Fruit fly (Drosophila melanogaster) whole organism, embryonic: Measurements from ENCODE around the gene FRG1.

ENCODE experiments used
- ATbp ChIP-seq: fragments of 200-800 bp; sonication (Bioruptor generic); optimal IDR thresholded peaks from 2 replicates; lab custom pipeline; 2017; ENCODE audit warnings: missing biosample characterization, mild to moderate bottlenecking, missing genetic modification characterization, missing genetic modification reagents
- Abd-B ChIP-seq: fragments of 200-800 bp; sonication (Bioruptor generic); optimal IDR thresholded peaks from 2 replicates; lab custom pipeline; 2018; ENCODE audit warnings: missing biosample characterization, mild to moderate bottlenecking, missing genetic modification characterization, moderate library complexity
- Aef1 ChIP-seq: fragments of 200-800 bp; sonication (Bioruptor generic); IDR thresholded peaks from 3 replicates; pipeline ENCODE4 v1.3.6; 2022; ENCODE audit warnings: missing biosample characterization, missing genetic modification characterization
- Atf6 ChIP-seq: fragments of 200-800 bp; sonication (Bioruptor generic); IDR thresholded peaks from 2 replicates; pipeline ENCODE4 v1.3.6; 2022; ENCODE audit warnings: missing biosample characterization, missing genetic modification characterization
- CG12104 ChIP-seq: fragments of 200-800 bp; sonication (Bioruptor generic); optimal IDR thresholded peaks from 3 replicates; lab custom pipeline; 2016; ENCODE audit warnings: missing biosample characterization, missing genetic modification characterization
- CG12299 ChIP-seq: fragments of 200-800 bp; sonication (Bioruptor generic); optimal IDR thresholded peaks from 2 replicates; lab custom pipeline; 2018; ENCODE audit warnings: missing biosample characterization, mild to moderate bottlenecking, missing genetic modification characterization
- CG13287 ChIP-seq: fragments of 200-800 bp; sonication (Bioruptor generic); IDR thresholded peaks from 2 replicates; pipeline ENCODE4 v1.3.6; 2022; ENCODE audit warnings: missing biosample characterization, missing genetic modification characterization; ENCODE audit not compliant: partially characterized antibody
- CG13775 ChIP-seq: fragments of 200-800 bp; sonication (Bioruptor generic); optimal IDR thresholded peaks from 3 replicates; lab custom pipeline; 2017; ENCODE audit warnings: missing biosample characterization, mild to moderate bottlenecking, missing genetic modification characterization
- CG15011 ChIP-seq: fragments of 200-800 bp; sonication (Bioruptor generic); optimal IDR thresholded peaks from 3 replicates; lab custom pipeline; 2018; ENCODE audit warnings: missing biosample characterization, mild to moderate bottlenecking, missing genetic modification characterization
- CG1602 ChIP-seq: fragments of 200-800 bp; sonication (Bioruptor generic); optimal IDR thresholded peaks from 3 replicates; lab custom pipeline; 2016; ENCODE audit warnings: missing biosample characterization, missing genetic modification characterization
- CG2129 ChIP-seq: fragments of 200-800 bp; sonication (Bioruptor generic); IDR thresholded peaks from 2 replicates; pipeline ENCODE4 v1.3.6; 2022; ENCODE audit warnings: missing biosample characterization, missing genetic modification characterization; ENCODE audit not compliant: partially characterized antibody
- CG32532 ChIP-seq: fragments of 200-800 bp; sonication (Bioruptor generic); IDR thresholded peaks from 2 replicates; pipeline ENCODE4 v1.3.6; 2022; ENCODE audit warnings: missing biosample characterization, missing genetic modification characterization
- CG3281 ChIP-seq: fragments of 200-800 bp; sonication (Bioruptor generic); optimal IDR thresholded peaks from 3 replicates; lab custom pipeline; 2017; ENCODE audit warnings: missing biosample characterization, mild to moderate bottlenecking, missing genetic modification characterization
- CG33557 ChIP-seq: fragments of 200-800 bp; sonication (Bioruptor generic); optimal IDR thresholded peaks from 2 replicates; lab custom pipeline; 2019; ENCODE audit warnings: missing biosample characterization, mild to moderate bottlenecking, missing genetic modification characterization, moderate library complexity
- CG34422 ChIP-seq: fragments of 200-800 bp; sonication (Bioruptor generic); IDR thresholded peaks from 3 replicates; pipeline ENCODE4 v1.3.6; 2022; ENCODE audit warnings: missing biosample characterization, missing genetic modification characterization
- CG4707 ChIP-seq: fragments of 200-800 bp; sonication (Bioruptor generic); optimal IDR thresholded peaks from 2 replicates; lab custom pipeline; 2018; ENCODE audit warnings: missing biosample characterization, mild to moderate bottlenecking, missing genetic modification characterization, moderate library complexity
- CG5180 ChIP-seq: fragments of 200-800 bp; sonication (Bioruptor generic); optimal IDR thresholded peaks from 3 replicates; lab custom pipeline; 2017; ENCODE audit warnings: missing biosample characterization, missing genetic modification characterization, mild to moderate bottlenecking, moderate library complexity, missing genetic modification reagents
- CG6791 ChIP-seq: fragments of 200-800 bp; sonication (Bioruptor generic); IDR thresholded peaks from 3 replicates; pipeline ENCODE4 v1.3.6; 2022; ENCODE audit warnings: missing biosample characterization, missing genetic modification characterization; ENCODE audit not compliant: partially characterized antibody
- CG7357 ChIP-seq: fragments of 200-800 bp; sonication (Bioruptor generic); IDR thresholded peaks from 3 replicates; pipeline ENCODE4 v1.3.6; 2022; ENCODE audit warnings: missing biosample characterization, missing genetic modification characterization
- CG7786 ChIP-seq: fragments of 200-800 bp; sonication (Bioruptor generic); optimal IDR thresholded peaks from 2 replicates; lab custom pipeline; 2016; ENCODE audit warnings: missing biosample characterization, missing genetic modification characterization
- CG9817 ChIP-seq: fragments of 200-800 bp; sonication (Bioruptor generic); optimal IDR thresholded peaks from 2 replicates; lab custom pipeline; 2018; ENCODE audit warnings: missing biosample characterization, mild to moderate bottlenecking, missing genetic modification characterization, moderate library complexity
- CHES-1-like ChIP-seq: fragments of 200-800 bp; sonication (Bioruptor generic); optimal IDR thresholded peaks from 2 replicates; lab custom pipeline; 2016; ENCODE audit warnings: missing biosample characterization, missing genetic modification characterization
- Chrac-16 ChIP-seq: fragments of 200-800 bp; sonication (Bioruptor generic); optimal IDR thresholded peaks from 3 replicates; lab custom pipeline; 2016; ENCODE audit warnings: missing biosample characterization, missing genetic modification characterization
- D19A ChIP-seq: fragments of 200-800 bp; optimal IDR thresholded peaks from 3 replicates; lab custom pipeline; 2019; ENCODE audit warnings: missing biosample characterization, mild to moderate bottlenecking, missing genetic modification characterization, moderate library complexity
- Drgx ChIP-seq: fragments of 200-800 bp; sonication (Bioruptor generic); IDR thresholded peaks from 2 replicates; pipeline ENCODE4 v1.3.6; 2022; ENCODE audit warnings: missing biosample characterization, missing genetic modification characterization
- Fer1 ChIP-seq: fragments of 200-800 bp; sonication (Bioruptor generic); optimal IDR thresholded peaks from 2 replicates; lab custom pipeline; 2017; ENCODE audit warnings: missing biosample characterization, mild to moderate bottlenecking, missing genetic modification characterization
- Hand ChIP-seq: fragments of 200-800 bp; sonication (Bioruptor generic); optimal IDR thresholded peaks from 2 replicates; lab custom pipeline; 2017; ENCODE audit warnings: mild to moderate bottlenecking, missing biosample characterization, missing genetic modification reagents, missing genetic modification characterization
- Hey ChIP-seq: fragments of 200-800 bp; sonication (Bioruptor generic); optimal IDR thresholded peaks from 3 replicates; lab custom pipeline; 2018; ENCODE audit warnings: missing biosample characterization, mild to moderate bottlenecking, missing genetic modification characterization
- Lpt ChIP-seq: fragments of >200 bp; optimal IDR thresholded peaks from 2 replicates; lab custom pipeline; 2018; ENCODE audit warnings: missing biosample characterization, missing genetic modification characterization
- NC2β ChIP-seq: fragments of 200-800 bp; sonication (Bioruptor generic); optimal IDR thresholded peaks from 2 replicates; lab custom pipeline; 2016; ENCODE audit warnings: missing biosample characterization, missing genetic modification characterization
- Optix ChIP-seq: fragments of 200-800 bp; sonication (Bioruptor generic); IDR thresholded peaks from 3 replicates; pipeline ENCODE4 v1.3.6; 2022; ENCODE audit warnings: missing biosample characterization, missing genetic modification characterization
- Sox100B ChIP-seq: fragments of 200-800 bp; sonication (Bioruptor generic); optimal IDR thresholded peaks from 3 replicates; lab custom pipeline; 2018; ENCODE audit warnings: missing biosample characterization, mild to moderate bottlenecking, missing genetic modification characterization
- TFAM ChIP-seq: fragments of 200-800 bp; sonication (Bioruptor generic); optimal IDR thresholded peaks from 2 replicates; lab custom pipeline; 2017; ENCODE audit warnings: missing biosample characterization, missing genetic modification characterization, inconsistent platforms
- Trl ChIP-seq, 3 experiments: fragments of >200 bp in 2 of 3; fragments of 200-800 bp in 1 of 3; sonication (Bioruptor generic) in 1 of 3; optimal IDR thresholded peaks; 2 replicates in 1 of 3; 3 replicates in 2 of 3; lab custom pipeline; 2016 to 2017; ENCODE audit warnings: missing biosample characterization in 1 of 3, missing genetic modification characterization in 1 of 3
- cas ChIP-seq: fragments of 200-800 bp; sonication (Bioruptor generic); IDR thresholded peaks from 2 replicates; pipeline ENCODE4 v1.3.6; 2022; ENCODE audit warnings: missing biosample characterization, missing genetic modification characterization
- crp ChIP-seq, 2 experiments: fragments of 200-800 bp; sonication (Bioruptor generic); optimal IDR thresholded peaks; 2 replicates in 1 of 2; 3 replicates in 1 of 2; lab custom pipeline; 2017; ENCODE audit warnings: missing biosample characterization in 2 of 2, missing genetic modification characterization in 2 of 2, mild to moderate bottlenecking in 1 of 2, moderate library complexity in 1 of 2
- dati ChIP-seq: fragments of 200-800 bp; sonication (Bioruptor generic); IDR thresholded peaks from 2 replicates; pipeline ENCODE4 v1.3.6; 2022; ENCODE audit warnings: missing biosample characterization, missing genetic modification characterization
- dysf ChIP-seq: fragments of 200-800 bp; sonication (Bioruptor generic); IDR thresholded peaks from 3 replicates; pipeline ENCODE4 v1.3.6; 2022; ENCODE audit warnings: missing biosample characterization, missing genetic modification characterization
- exex ChIP-seq: fragments of 200-800 bp; sonication (Bioruptor generic); optimal IDR thresholded peaks from 4 replicates; lab custom pipeline; 2018; ENCODE audit warnings: missing biosample characterization, mild to moderate bottlenecking, missing genetic modification characterization, moderate library complexity
- gcm ChIP-seq: fragments of 200-800 bp; sonication (Bioruptor generic); optimal IDR thresholded peaks from 2 replicates; lab custom pipeline; 2019; ENCODE audit warnings: missing biosample characterization, mild to moderate bottlenecking, missing genetic modification characterization, moderate library complexity
- gfzf ChIP-seq: fragments of 200-800 bp; sonication (Bioruptor generic); optimal IDR thresholded peaks from 2 replicates; lab custom pipeline; 2016; ENCODE audit warnings: missing biosample characterization, mild to moderate bottlenecking, missing genetic modification characterization, moderate library complexity
- hth ChIP-seq: fragments of >200 bp; optimal IDR thresholded peaks from 2 replicates; lab custom pipeline; 2017; ENCODE audit warnings: inconsistent platforms
- kay ChIP-seq: fragments of 200-800 bp; sonication (Bioruptor generic); optimal IDR thresholded peaks from 2 replicates; lab custom pipeline; 2016; ENCODE audit warnings: missing biosample characterization, missing genetic modification characterization
- pan ChIP-seq, 4 experiments: fragments of >200 bp in 3 of 4; fragments of 200-800 bp in 1 of 4; sonication (Bioruptor generic) in 1 of 4; optimal IDR thresholded peaks in 3 of 4; IDR thresholded peaks in 1 of 4; 2 replicates each; pipeline versions ENCODE4 v1.3.6 to Lab custom; 2017 to 2022; ENCODE audit warnings: missing biosample characterization in 2 of 4, missing genetic modification characterization in 2 of 4, mixed read lengths in 1 of 4
- pho ChIP-seq: fragments of 200-800 bp; sonication (Bioruptor generic); optimal IDR thresholded peaks from 2 replicates; lab custom pipeline; 2016; ENCODE audit warnings: missing biosample characterization, missing genetic modification characterization
- ranshi ChIP-seq: fragments of 200-800 bp; sonication (Bioruptor generic); IDR thresholded peaks from 2 replicates; pipeline ENCODE4 v1.3.6; 2022; ENCODE audit warnings: missing biosample characterization, missing genetic modification characterization
- ro ChIP-seq: fragments of 200-800 bp; sonication (Bioruptor generic); IDR thresholded peaks from 2 replicates; pipeline ENCODE4 v1.3.6; 2022; ENCODE audit warnings: missing biosample characterization, missing genetic modification characterization
- seq ChIP-seq: fragments of 200-800 bp; sonication (Bioruptor generic); IDR thresholded peaks from 2 replicates; pipeline ENCODE4 v1.3.6; 2022; ENCODE audit warnings: missing biosample characterization, missing genetic modification characterization
- twi ChIP-seq: fragments of 200-800 bp; optimal IDR thresholded peaks from 2 replicates; lab custom pipeline; 2019; ENCODE audit warnings: missing biosample characterization, mild to moderate bottlenecking, missing genetic modification characterization, moderate library complexity
- z ChIP-seq: fragments of 200-800 bp; sonication (Bioruptor generic); IDR thresholded peaks from 3 replicates; pipeline ENCODE4 v1.3.6; 2022; ENCODE audit warnings: missing biosample characterization, missing genetic modification characterization
- zfh2 ChIP-seq: fragments of 200-800 bp; sonication (Bioruptor generic); optimal IDR thresholded peaks from 2 replicates; lab custom pipeline; 2016; ENCODE audit warnings: missing biosample characterization, missing genetic modification characterization

The FRG1 gene

DNA sequence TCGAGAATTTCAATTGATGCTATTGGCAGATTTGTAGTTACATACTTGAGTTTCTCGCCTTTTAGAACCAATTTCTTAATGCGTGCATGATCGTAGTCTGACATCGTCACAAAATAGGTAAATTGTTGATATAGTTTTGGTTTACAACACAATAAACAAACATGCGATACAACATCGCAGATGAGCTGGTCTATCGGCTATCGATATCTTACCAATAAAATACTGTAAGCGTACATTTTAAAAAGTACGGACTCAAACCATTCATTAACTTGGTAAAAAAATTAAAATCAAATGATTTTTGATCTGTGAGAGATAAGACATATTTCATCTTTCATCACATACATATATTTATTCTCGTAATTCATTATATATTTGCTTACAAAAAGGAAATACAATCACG is at the start of gene FRG1:
Gene FRG1 (minus strand): TSS at position 175 of the 400 bp plus-strand sequence.
- TF ChIP-seq ranshi (GFP tag; lab: Robert Waterston, UW) (no peak), TFAM (GFP tag; lab: Kevin White, UChicago) (no peak), gcm (GFP tag; lab: Kevin White, UChicago) (no peak), CG12104 (no peak), Chrac-16 (no peak), exex (tag; lab: Kevin White, UChicago) (no peak), CG2129 (GFP tag; lab: Robert Waterston, UW) (peak; percentile 39; the same call in 1 of the 2 replicates), CG9817 (tag; lab: Kevin White, UChicago) (no peak), CG15011 (GFP tag; lab: Kevin White, UChicago) (no peak), Hand (GFP tag; lab: Kevin White, UChicago) (no peak), CG13287 (GFP tag; lab: Robert Waterston, UW) (peak; percentile 87), CG33557 (GFP tag; lab: Kevin White, UChicago) (no peak), CG5180 (GFP tag; lab: Kevin White, UChicago) (no peak), pan (optimal IDR thresholded peaks at IDR 0.05; lab: Kevin White, UChicago) (no peak), pan (GFP tag; optimal IDR thresholded peaks at IDR 0.05 in 1 of 2, IDR thresholded peaks at IDR 0.05 in 1 of 2) (no peak), kay (GFP tag; lab: Kevin White, UChicago) (no peak), Fer1 (GFP tag; lab: Kevin White, UChicago) (no peak), CG34422 (GFP tag; lab: Robert Waterston, UW) (no peak), dysf (GFP tag; lab: Robert Waterston, UW) (no peak), Atf6 (GFP tag; lab: Robert Waterston, UW) (no peak), NC2β (GFP tag; lab: Kevin White, UChicago) (no peak), CG12299 (tag; lab: Kevin White, UChicago) (no peak), Drgx (GFP tag; lab: Robert Waterston, UW) (no peak), seq (GFP tag; lab: Robert Waterston, UW) (no peak), ATbp (no peak), CG3281 (GFP tag; lab: Kevin White, UChicago) (no peak), CG6791 (peak; percentile 82), Optix (GFP tag; lab: Robert Waterston, UW) (no peak), crp (GFP tag; optimal IDR thresholded peaks at IDR 0.05; lab: Kevin White, UChicago) (peak in 1 of 2 experiments; percentile 5), Trl (optimal IDR thresholded peaks at IDR 0.05; lab: Kevin White, UChicago) (no peak), Trl (GFP tag; optimal IDR thresholded peaks at IDR 0.05; lab: Kevin White, UChicago) (no peak), D19A (tag; lab: Kevin White, UChicago) (no peak), cas (no peak), CHES-1-like (GFP tag; lab: Kevin White, UChicago) (no peak), dati (no peak), CG7357 (GFP tag; lab: Robert Waterston, UW) (no peak), Lpt (GFP tag; lab: Kevin White, UChicago) (no peak), Abd-B (GFP tag; lab: Kevin White, UChicago) (no peak), Aef1 (GFP tag; lab: Robert Waterston, UW) (no peak), hth (lab: Kevin White, UChicago) (no peak), CG1602 (GFP tag; lab: Kevin White, UChicago) (no peak), Hey (tag; lab: Kevin White, UChicago) (no peak), pho (GFP tag; lab: Kevin White, UChicago) (no peak), CG32532 (GFP tag; lab: Robert Waterston, UW) (no peak), ro (GFP tag; lab: Robert Waterston, UW) (no peak), Sox100B (GFP tag; lab: Kevin White, UChicago) (no peak), twi (tag; lab: Kevin White, UChicago) (no peak), CG7786 (GFP tag; lab: Kevin White, UChicago) (no peak), gfzf (peak; percentile 49), CG13775 (GFP tag; lab: Kevin White, UChicago) (no peak), z (GFP tag; lab: Robert Waterston, UW) (no peak), CG4707 (no peak), zfh2 (no peak)
